Comparison of ENCODE assay signal across 3 worm cellular contexts in genomic region chrX:6384537-6384936, ce11.
A peak's percentile ranks its signal among the peaks of the same experiment; 100 is the strongest.
TF ChIP-seq lines count a peak whose summit lies in the region.

No protein-coding gene starts in this region.

TF ChIP-seq in whole organism, L3 larva, 47 proteins besides CTCF, POLR2A, EP300 and RAD21:
- TF ChIP-seq nhr-25 (tag; optimal IDR thresholded peaks at IDR 0.05; lab: Kevin White, UChicago) (no peak), nhr-237 (tag; optimal IDR thresholded peaks at IDR 0.05; lab: Kevin White, UChicago) (no peak), unc-39 (tag; optimal IDR thresholded peaks at IDR 0.05; lab: Kevin White, UChicago) (no peak), elt-1 (tag; optimal IDR thresholded peaks at IDR 0.05; lab: Kevin White, UChicago) (peak; percentile 55)

TF ChIP-seq in whole organism, L4 larva, 104 proteins besides CTCF, POLR2A, EP300 and RAD21:
- TF ChIP-seq aha-1 (tag; lab: Kevin White, UChicago) (peak; percentile 12), mxl-3 (GFP tag; optimal IDR thresholded peaks at IDR 0.05; lab: Kevin White, UChicago) (no peak), ceh-20 (GFP tag; IDR thresholded peaks at IDR 0.05; lab: Robert Waterston, UW) (no peak)

TF ChIP-seq in whole organism, mixed stage, embryonic, 35 proteins besides CTCF, POLR2A, EP300 and RAD21:
- TF ChIP-seq cnd-1 (tag; optimal IDR thresholded peaks at IDR 0.05; lab: Kevin White, UChicago) (no peak), elt-1 (tag; optimal IDR thresholded peaks at IDR 0.05; lab: Kevin White, UChicago; ENCODE audit: borderline replicate concordance, insufficient read depth) (peak; percentile 90)
